Worm (Caenorhabditis elegans): ENCODE measurements around the gene C09E7.7.
A peak's percentile ranks its signal among the peaks of the same experiment; 100 is the strongest.
"Not testable (repeated sequence)": the region's sequence is repeated elsewhere in the genome, so short reads cannot be mapped to it uniquely, and the experiment has no call there.

C09E7.7 gene

ce11 chrIII:6551187-6552058 is at the start of gene C09E7.7:
Gene C09E7.7 (minus strand): TSS chrIII:6551243.
- peak; percentile 67 for TF ChIP-seq fkh-6 (tag; optimal IDR thresholded peaks at IDR 0.05)
- TF ChIP-seq ceh-2 (tag; optimal IDR thresholded peaks at IDR 0.05), result peak; percentile 85
- peak; percentile 37 for TF ChIP-seq syd-9 (tag; optimal IDR thresholded peaks at IDR 0.05)
- TF ChIP-seq tbx-7 (tag; optimal IDR thresholded peaks at IDR 0.05), result peak; percentile 72
- peak; percentile 87 for TF ChIP-seq rnt-1 (tag; optimal IDR thresholded peaks at IDR 0.05)
- peak; percentile 97 for TF ChIP-seq ceh-31 (tag; optimal IDR thresholded peaks at IDR 0.05)
- peak; percentile 4 for TF ChIP-seq npax-4 (tag; optimal IDR thresholded peaks at IDR 0.05)
- peak; percentile 72 for TF ChIP-seq hlh-6 (tag; optimal IDR thresholded peaks at IDR 0.05)
- TF ChIP-seq hlh-8 (tag; optimal IDR thresholded peaks at IDR 0.05), result peak; percentile 69
- peak; percentile 91 for TF ChIP-seq ref-2 (tag; optimal IDR thresholded peaks at IDR 0.05)
- TF ChIP-seq F13H6.1 (tag; optimal IDR thresholded peaks at IDR 0.05), result peak; percentile 75
- peak; percentile 80 for TF ChIP-seq ceh-34 (tag; optimal IDR thresholded peaks at IDR 0.05)
- TF ChIP-seq ceh-19 (GFP tag; optimal IDR thresholded peaks at IDR 0.05), result peak; percentile 52
- TF ChIP-seq pag-3 (tag; optimal IDR thresholded peaks at IDR 0.05; ENCODE audit: borderline replicate concordance), result peak; percentile 66
- TF ChIP-seq elt-2 (tag; optimal IDR thresholded peaks at IDR 0.05), result peak; percentile 59
- peak; percentile 87 for TF ChIP-seq ceh-14 (tag; optimal IDR thresholded peaks at IDR 0.05)
- TF ChIP-seq C08G9.2 (tag; optimal IDR thresholded peaks at IDR 0.05), result peak; percentile 90
- peak; percentile 0 for TF ChIP-seq hlh-15 (tag; optimal IDR thresholded peaks at IDR 0.05)
- peak; percentile 49 for TF ChIP-seq pha-2 (tag; optimal IDR thresholded peaks at IDR 0.05)
- TF ChIP-seq dmd-4 (tag; optimal IDR thresholded peaks at IDR 0.05; ENCODE audit: borderline replicate concordance), result peak; percentile 81
- peak; percentile 67 for TF ChIP-seq lim-6 (tag; optimal IDR thresholded peaks at IDR 0.05)
- TF ChIP-seq nhr-232 (tag; optimal IDR thresholded peaks at IDR 0.05), result peak; percentile 11
- TF ChIP-seq unc-86 (tag; optimal IDR thresholded peaks at IDR 0.05), result peak; percentile 12
- TF ChIP-seq ttx-3 (tag; optimal IDR thresholded peaks at IDR 0.05), result peak; percentile 31
- not testable (repeated sequence) for TF ChIP-seq unc-3 (GFP tag; conservative IDR thresholded peaks at IDR 0.05)
- TF ChIP-seq unc-3 (tag; optimal IDR thresholded peaks at IDR 0.05), result peak; percentile 65
- TF ChIP-seq ztf-16 (tag; optimal IDR thresholded peaks at IDR 0.05), result peak; percentile 54
- TF ChIP-seq unc-42 (tag; optimal IDR thresholded peaks at IDR 0.05), result peak; percentile 52
- peak; percentile 45 for TF ChIP-seq sdc-2 (tag; optimal IDR thresholded peaks at IDR 0.05)
- peak; percentile 12 for TF ChIP-seq gmeb-2 (tag; optimal IDR thresholded peaks at IDR 0.05)
- TF ChIP-seq pqm-1 (tag; optimal IDR thresholded peaks at IDR 0.05), result peak; percentile 62
- TF ChIP-seq ets-4 (tag; optimal IDR thresholded peaks at IDR 0.05), result peak; percentile 74
- peak; percentile 62 for TF ChIP-seq ceh-18 (tag; optimal IDR thresholded peaks at IDR 0.05)
- peak; percentile 75 for TF ChIP-seq zip-5 (tag; optimal IDR thresholded peaks at IDR 0.05)
- TF ChIP-seq tbx-2 (tag; optimal IDR thresholded peaks at IDR 0.05), result peak; percentile 89
- peak; percentile 92 for TF ChIP-seq mec-3 (tag; optimal IDR thresholded peaks at IDR 0.05; ENCODE audit: borderline replicate concordance)
- TF ChIP-seq fax-1 (tag; optimal IDR thresholded peaks at IDR 0.05), result peak; percentile 86
- 0 out of 2 replicates have a peak, but pooled peaks have one; percentile 38 for TF ChIP-seq sox-2 (GFP tag; IDR thresholded peaks at IDR 0.05)
- peak; percentile 77 for TF ChIP-seq ahr-1 (tag; optimal IDR thresholded peaks at IDR 0.05)
- TF ChIP-seq ceh-6 (GFP tag; optimal IDR thresholded peaks at IDR 0.05), result peak; percentile 9

ce11 chrIII:6594069-6594468 is 43.0 kb upstream of the C09E7.7 start:
- no peak for TF ChIP-seq ets-4 (tag; optimal IDR thresholded peaks at IDR 0.05)
- TF ChIP-seq pha-2 (tag; optimal IDR thresholded peaks at IDR 0.05), result no peak
- no peak for TF ChIP-seq sox-4 (tag; optimal IDR thresholded peaks at IDR 0.05)
- no peak for TF ChIP-seq sdc-2 (tag; optimal IDR thresholded peaks at IDR 0.05)
- no peak for TF ChIP-seq mec-3 (tag; optimal IDR thresholded peaks at IDR 0.05; ENCODE audit: borderline replicate concordance)
- TF ChIP-seq pha-4 (tag; optimal IDR thresholded peaks at IDR 0.05), result no peak
- no peak for TF ChIP-seq nfya-1 (tag; optimal IDR thresholded peaks at IDR 0.05)
- no peak for TF ChIP-seq hlh-13 (GFP tag; optimal IDR thresholded peaks at IDR 0.05)
- TF ChIP-seq lim-6 (tag; optimal IDR thresholded peaks at IDR 0.05), result no peak
- no peak for TF ChIP-seq dmd-4 (tag; optimal IDR thresholded peaks at IDR 0.05; ENCODE audit: borderline replicate concordance)
- no peak for TF ChIP-seq ceh-19 (GFP tag; optimal IDR thresholded peaks at IDR 0.05)
- TF ChIP-seq ztf-16 (tag; optimal IDR thresholded peaks at IDR 0.05), result no peak
- no peak for TF ChIP-seq ceh-9 (tag; optimal IDR thresholded peaks at IDR 0.05)
- TF ChIP-seq unc-55 (GFP tag; optimal IDR thresholded peaks at IDR 0.05), result no peak
